Fruit fly (Drosophila melanogaster) S2 (cell line): ENCODE measurements around the gene CG11964.

Experiments
- CG8478 ChIP-seq: fragments of >200 bp; optimal IDR thresholded peaks from 2 replicates; lab custom pipeline; 2018
- CTCF ChIP-seq, 2 experiments: fragments of >200 bp; optimal IDR thresholded peaks; 2 replicates each; lab custom pipeline; 2018

- TF ChIP-seq CG8478 (lab: Kevin White, UChicago) (no peak), CTCF (optimal IDR thresholded peaks at IDR 0.05; lab: Kevin White, UChicago) (no peak)
Observed at dm6 chr3R:8966598-8966997, 21.8 kb upstream of the CG11964 start.
